Worm (Caenorhabditis elegans) whole organism, young adult: ENCODE measurements around the gene acly-2.
A peak's percentile ranks its signal among the peaks of the same experiment; 100 is the strongest.

Experiments used
- B0019.2 ChIP-seq: fragments of 200-800 bp; sonication (Bioruptor generic); conservative IDR thresholded peaks from 2 replicates; pipeline ENCODE4 v1.3.6; 2022; ENCODE audit warnings: missing genetic modification reagents, missing genetic modification characterization, missing compliant biosample characterization
- C06A6.2 ChIP-seq: fragments of 200-800 bp; sonication (Bioruptor generic); conservative IDR thresholded peaks from 2 replicates; pipeline ENCODE4 v1.3.6; 2022; ENCODE audit warnings: missing genetic modification characterization, missing compliant biosample characterization
- C17E4.6 ChIP-seq: fragments of 200-800 bp; sonication (Bioruptor generic); IDR thresholded peaks from 2 replicates; pipeline ENCODE4 v1.3.6; 2022; ENCODE audit warnings: missing genetic modification reagents, missing genetic modification characterization, missing compliant biosample characterization
- F33H1.4 ChIP-seq: fragments of 200-800 bp; sonication (Bioruptor generic); IDR thresholded peaks from 2 replicates; pipeline ENCODE4 v1.3.6; 2022; ENCODE audit warnings: missing genetic modification reagents, missing genetic modification characterization, missing compliant biosample characterization
- F57C9.4 ChIP-seq: sonication (generic microtip); optimal IDR thresholded peaks from 2 replicates; lab custom pipeline; 2017; ENCODE audit warnings: mild to moderate bottlenecking, missing genetic modification characterization, missing compliant biosample characterization
- T26A5.8 ChIP-seq: sonication (generic microtip); optimal IDR thresholded peaks from 2 replicates; lab custom pipeline; 2016; ENCODE audit warnings: missing genetic modification characterization, missing compliant biosample characterization
- aptf-3 ChIP-seq: fragments of 200-800 bp; sonication (Bioruptor generic); IDR thresholded peaks from 2 replicates; pipeline ENCODE4 v1.3.6; 2022; ENCODE audit warnings: missing genetic modification characterization, missing compliant biosample characterization
- ceh-27 ChIP-seq: fragments of 200-800 bp; sonication (Bioruptor generic); optimal IDR thresholded peaks from 2 replicates; lab custom pipeline; 2018; ENCODE audit warnings: mild to moderate bottlenecking, missing genetic modification characterization, moderate library complexity, missing compliant biosample characterization
- ceh-91 ChIP-seq: fragments of 200-800 bp; sonication (Bioruptor generic); IDR thresholded peaks from 2 replicates; pipeline ENCODE4 v1.3.6; 2022; ENCODE audit warnings: missing genetic modification reagents, missing genetic modification characterization, missing compliant biosample characterization
- die-1 ChIP-seq: sonication (generic microtip); optimal IDR thresholded peaks from 2 replicates; lab custom pipeline; 2016; ENCODE audit warnings: missing genotype, mild to moderate bottlenecking, missing genetic modification characterization, missing compliant biosample characterization
- dpff-1 ChIP-seq: sonication (generic microtip); optimal IDR thresholded peaks from 2 replicates; lab custom pipeline; 2017; ENCODE audit warnings: mild to moderate bottlenecking, missing genetic modification characterization, missing compliant biosample characterization
- dpl-1 ChIP-seq: fragments of 150-350 bp; optimal IDR thresholded peaks from 2 replicates; lab custom pipeline; 2014; ENCODE audit warnings: missing biosample characterization, missing genetic modification reagents, missing genetic modification characterization
- efl-1 ChIP-seq: fragments of 150-350 bp; optimal IDR thresholded peaks from 2 replicates; lab custom pipeline; 2014; ENCODE audit warnings: missing biosample characterization, missing genetic modification reagents, missing genetic modification characterization
- ekl-4 ChIP-seq: fragments of 200-800 bp; sonication (Bioruptor generic); IDR thresholded peaks from 2 replicates; pipeline ENCODE4 v1.3.6; 2022; ENCODE audit warnings: missing genetic modification reagents, missing genetic modification characterization, missing compliant biosample characterization
- fkh-3 ChIP-seq: sonication (generic microtip); optimal IDR thresholded peaks from 2 replicates; lab custom pipeline; 2016; ENCODE audit warnings: mild to moderate bottlenecking, missing genetic modification characterization, missing compliant biosample characterization
- hmg-1.2 ChIP-seq: fragments of 200-800 bp; sonication (Bioruptor generic); IDR thresholded peaks from 2 replicates; pipeline ENCODE4 v1.3.6; 2022; ENCODE audit warnings: missing genetic modification reagents, missing genetic modification characterization, missing compliant biosample characterization
- lag-1 ChIP-seq: fragments of 200-800 bp; sonication (Bioruptor generic); IDR thresholded peaks from 2 replicates; pipeline ENCODE4 v1.3.6; 2022; ENCODE audit warnings: missing genetic modification reagents, missing genetic modification characterization, missing compliant biosample characterization
- let-526 ChIP-seq: fragments of 200-800 bp; sonication (Bioruptor generic); IDR thresholded peaks from 2 replicates; pipeline ENCODE4 v1.3.6; 2022; ENCODE audit warnings: missing genetic modification reagents, missing genetic modification characterization, missing compliant biosample characterization
- lin-40 ChIP-seq: sonication (generic microtip); optimal IDR thresholded peaks from 2 replicates; lab custom pipeline; 2016; ENCODE audit warnings: missing genetic modification characterization, mild to moderate bottlenecking, missing compliant biosample characterization, missing genotype, missing genetic modification reagents
- lsl-1 ChIP-seq: fragments of 200-800 bp; sonication (Bioruptor generic); optimal IDR thresholded peaks from 2 replicates; lab custom pipeline; 2018; ENCODE audit warnings: mild to moderate bottlenecking, missing genetic modification characterization, moderate library complexity, missing compliant biosample characterization
- madf-10 ChIP-seq: sonication (generic microtip); optimal IDR thresholded peaks from 2 replicates; lab custom pipeline; 2016; ENCODE audit warnings: mild to moderate bottlenecking, missing genetic modification characterization, missing compliant biosample characterization
- madf-6 ChIP-seq: fragments of 200-800 bp; sonication (Bioruptor generic); IDR thresholded peaks from 2 replicates; pipeline ENCODE4 v1.3.6; 2022; ENCODE audit warnings: missing genetic modification reagents, missing genetic modification characterization, missing compliant biosample characterization
- madf-8 ChIP-seq: fragments of 200-800 bp; sonication (Bioruptor generic); conservative IDR thresholded peaks from 2 replicates; pipeline ENCODE4 v1.3.6; 2022; ENCODE audit warnings: missing genetic modification reagents, missing genetic modification characterization, missing compliant biosample characterization
- mes-4 ChIP-seq: sonication (generic microtip); optimal IDR thresholded peaks from 2 replicates; lab custom pipeline; 2016; ENCODE audit warnings: missing genotype, missing genetic modification characterization, missing compliant biosample characterization
- nfya-2 ChIP-seq: fragments of 200-800 bp; sonication (Bioruptor generic); IDR thresholded peaks from 2 replicates; pipeline ENCODE4 v1.3.6; 2022; ENCODE audit warnings: missing genetic modification reagents, missing genetic modification characterization, missing compliant biosample characterization
- nhr-120 ChIP-seq: fragments of 200-800 bp; sonication (Bioruptor generic); IDR thresholded peaks from 2 replicates; pipeline ENCODE4 v1.3.6; 2022; ENCODE audit warnings: missing genetic modification characterization, missing compliant biosample characterization
- pha-4 ChIP-seq: fragments of 150-350 bp; sonication (generic microtip); optimal IDR thresholded peaks from 2 replicates; lab custom pipeline; 2014; ENCODE audit warnings: missing biosample characterization, missing genetic modification reagents, missing genetic modification characterization
- rec-8 ChIP-seq, 2 experiments: sonication (generic microtip); optimal IDR thresholded peaks; 2 replicates each; lab custom pipeline; 2016; ENCODE audit warnings: mild to moderate bottlenecking in 2 of 2, missing genetic modification characterization in 2 of 2, missing genetic modification reagents in 2 of 2, missing genotype in 2 of 2, missing biosample characterization in 1 of 2, missing compliant biosample characterization in 1 of 2, moderate library complexity in 1 of 2
- sdz-38 ChIP-seq: sonication (generic microtip); optimal IDR thresholded peaks from 2 replicates; lab custom pipeline; 2016; ENCODE audit warnings: missing genotype, missing genetic modification characterization, missing compliant biosample characterization
- sea-2 ChIP-seq: fragments of 200-800 bp; sonication (Bioruptor generic); IDR thresholded peaks from 2 replicates; pipeline ENCODE4 v1.3.6; 2022; ENCODE audit warnings: missing genetic modification characterization, missing compliant biosample characterization
- snpc-1.1 ChIP-seq: sonication (generic microtip); optimal IDR thresholded peaks from 2 replicates; lab custom pipeline; 2017; ENCODE audit warnings: missing genetic modification characterization, mild to moderate bottlenecking, missing compliant biosample characterization, antibody characterized with exemption, moderate library complexity, missing genotype, missing genetic modification reagents; ENCODE audit not compliant: insufficient read depth
- sptf-2 ChIP-seq: fragments of 200-800 bp; sonication (Bioruptor generic); optimal IDR thresholded peaks from 2 replicates; lab custom pipeline; 2018; ENCODE audit warnings: mild to moderate bottlenecking, missing genetic modification characterization, missing compliant biosample characterization
- tlf-1 ChIP-seq: fragments of 200-800 bp; sonication (Bioruptor generic); optimal IDR thresholded peaks from 2 replicates; lab custom pipeline; 2018; ENCODE audit warnings: mild to moderate bottlenecking, missing genetic modification characterization, missing compliant biosample characterization
- unc-62 ChIP-seq: fragments of 150-350 bp; optimal IDR thresholded peaks from 2 replicates; lab custom pipeline; 2014; ENCODE audit warnings: missing biosample characterization, missing genetic modification reagents, missing genetic modification characterization
- xnd-1 ChIP-seq: sonication (generic microtip); optimal IDR thresholded peaks from 2 replicates; lab custom pipeline; 2016; ENCODE audit warnings: missing genotype, missing genetic modification reagents, missing genetic modification characterization, missing compliant biosample characterization
- ztf-25 ChIP-seq: fragments of 200-800 bp; sonication (Bioruptor generic); IDR thresholded peaks from 2 replicates; pipeline ENCODE4 v1.3.6; 2022; ENCODE audit warnings: missing genetic modification reagents, missing genetic modification characterization, missing compliant biosample characterization
- ztf-26 ChIP-seq: sonication (generic microtip); optimal IDR thresholded peaks from 2 replicates; lab custom pipeline; 2017; ENCODE audit warnings: missing genetic modification characterization, missing compliant biosample characterization
- ztf-6 ChIP-seq: fragments of 200-800 bp; sonication (Bioruptor generic); IDR thresholded peaks from 2 replicates; pipeline ENCODE4 v1.3.6; 2022; ENCODE audit warnings: missing genetic modification reagents, missing genetic modification characterization, missing compliant biosample characterization

acly-2 gene

DNA sequence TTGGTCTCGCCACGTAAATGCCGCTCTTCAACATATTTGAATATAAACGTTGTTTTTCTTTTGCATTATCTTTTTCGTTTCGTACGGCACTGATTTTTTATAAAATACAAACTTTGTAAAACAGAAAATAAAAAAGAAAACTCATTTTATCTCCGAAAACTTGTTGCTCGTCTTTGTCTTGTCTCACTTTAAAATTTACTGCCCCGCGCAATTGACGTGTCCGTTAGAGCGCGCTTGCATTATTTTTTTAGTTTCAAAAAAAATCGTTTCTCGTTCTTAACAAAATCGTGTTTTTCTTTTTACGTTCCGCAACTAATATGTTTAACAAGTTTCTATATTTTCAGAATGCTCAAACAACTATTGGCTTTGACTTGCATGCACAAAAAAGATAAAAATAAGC, 36.3 kb downstream of the acly-2 start, which contains the start of gene noca-1:
TSS of gene noca-1 (plus strand) at position 345 of the 400 bp plus-strand sequence.
- TF ChIP-seq efl-1 (GFP tag; lab: Kevin White, UChicago) (peak; percentile 57), madf-8 (GFP tag; lab: Robert Waterston, UW) (0 out of 2 replicates have a peak, but pooled peaks have one; percentile 7), F33H1.4 (GFP tag; lab: Robert Waterston, UW) (peak; percentile 47), dpl-1 (GFP tag; lab: Kevin White, UChicago) (peak; percentile 40), ztf-25 (no peak), lsl-1 (GFP tag; lab: Kevin White, UChicago) (peak; percentile 56), lag-1 (GFP tag; lab: Robert Waterston, UW) (no peak), ceh-91 (0 out of 2 replicates have a peak, but pooled peaks have one; percentile 37)

DNA sequence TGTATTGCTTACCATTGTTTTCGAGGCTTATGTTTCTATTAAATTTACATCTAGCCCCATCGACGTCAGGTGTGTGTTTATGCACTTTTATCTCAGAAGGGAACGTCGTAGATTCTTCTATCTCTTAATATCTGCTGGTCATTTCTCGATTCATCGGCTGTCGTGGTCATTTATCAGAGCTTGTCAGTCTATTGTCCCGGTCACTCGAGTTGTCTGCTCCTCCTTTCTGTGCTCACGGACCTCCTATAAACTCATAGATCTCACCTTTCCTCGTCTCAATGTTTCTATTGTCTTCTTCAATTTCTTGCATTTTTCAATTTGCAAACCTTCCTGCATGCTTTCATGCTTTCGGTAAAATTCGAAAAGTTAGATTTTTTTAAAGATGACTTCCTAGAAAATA, 37.9 kb downstream of the acly-2 start:
- TF ChIP-seq hmg-1.2 (GFP tag; lab: Robert Waterston, UW), result no peak

DNA sequence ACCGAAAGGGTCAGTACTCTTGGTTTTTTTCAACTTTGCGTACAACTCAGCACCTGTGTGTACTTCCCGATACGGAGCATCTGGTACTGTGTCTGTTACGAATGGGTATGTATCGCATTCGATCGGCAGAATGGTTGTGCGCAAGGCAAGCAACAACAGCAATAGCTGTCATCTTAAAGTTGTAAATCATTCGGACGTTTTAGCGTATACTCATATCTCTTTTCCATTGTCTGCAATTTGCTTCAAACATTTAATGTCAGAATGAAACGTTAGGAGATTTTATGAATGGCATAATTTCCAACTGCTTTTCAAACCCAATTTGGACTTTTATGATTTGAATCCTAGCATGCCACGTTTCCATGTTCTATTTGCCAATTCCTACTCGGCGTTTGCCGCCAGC, 40.8 kb downstream of the acly-2 start:
- no peak for TF ChIP-seq pha-4 (tag; lab: Kevin White, UChicago)
- TF ChIP-seq sdz-38 (tag; lab: Kevin White, UChicago), result no peak
- no peak for TF ChIP-seq F33H1.4 (GFP tag; lab: Robert Waterston, UW)
- no peak for TF ChIP-seq snpc-1.1 (tag; lab: Kevin White, UChicago)
- TF ChIP-seq xnd-1 (tag; lab: Kevin White, UChicago), result no peak
- no peak for TF ChIP-seq die-1 (tag; lab: Kevin White, UChicago)
- TF ChIP-seq ztf-26 (tag; lab: Kevin White, UChicago), result no peak
- TF ChIP-seq aptf-3 (GFP tag; lab: Robert Waterston, UW), result no peak
- no peak for TF ChIP-seq nhr-120
- no peak for TF ChIP-seq tlf-1 (GFP tag; lab: Kevin White, UChicago)
- no peak for TF ChIP-seq ztf-6 (GFP tag; lab: Robert Waterston, UW)
- no peak for TF ChIP-seq unc-62 (GFP tag; lab: Kevin White, UChicago)
- TF ChIP-seq T26A5.8 (tag; lab: Kevin White, UChicago), result no peak
- no peak for TF ChIP-seq ztf-25

- TF ChIP-seq nfya-2, result no peak
- no peak for TF ChIP-seq dpff-1
- TF ChIP-seq madf-10 (tag; lab: Kevin White, UChicago), result no peak
- no peak for TF ChIP-seq sea-2 (GFP tag; lab: Robert Waterston, UW)
- TF ChIP-seq B0019.2 (GFP tag; lab: Robert Waterston, UW), result no peak
- TF ChIP-seq rec-8 (tag; optimal IDR thresholded peaks at IDR 0.05; lab: Kevin White, UChicago), result no peak
- TF ChIP-seq let-526 (GFP tag; lab: Robert Waterston, UW), result no peak
- no peak for TF ChIP-seq sptf-2 (GFP tag; lab: Kevin White, UChicago)
- TF ChIP-seq efl-1 (GFP tag; lab: Kevin White, UChicago), result no peak
- no peak for TF ChIP-seq ekl-4 (GFP tag; lab: Robert Waterston, UW)
- no peak for TF ChIP-seq lin-40 (tag; lab: Kevin White, UChicago)
- no peak for TF ChIP-seq C17E4.6 (GFP tag; lab: Robert Waterston, UW)
- no peak for TF ChIP-seq F57C9.4 (tag; lab: Kevin White, UChicago)
- no peak for TF ChIP-seq ceh-27 (GFP tag; lab: Kevin White, UChicago)
- no peak for TF ChIP-seq C06A6.2 (GFP tag; lab: Robert Waterston, UW)
- TF ChIP-seq fkh-3, result no peak
- TF ChIP-seq madf-6 (GFP tag; lab: Robert Waterston, UW), result no peak
- TF ChIP-seq mes-4 (tag; lab: Kevin White, UChicago), result no peak
Measured at ce11 chrV:13161052-13161451, 44.8 kb downstream of the acly-2 start.
